Worm (Caenorhabditis elegans): Measurements from ENCODE around the gene ugt-8.

DNA sequence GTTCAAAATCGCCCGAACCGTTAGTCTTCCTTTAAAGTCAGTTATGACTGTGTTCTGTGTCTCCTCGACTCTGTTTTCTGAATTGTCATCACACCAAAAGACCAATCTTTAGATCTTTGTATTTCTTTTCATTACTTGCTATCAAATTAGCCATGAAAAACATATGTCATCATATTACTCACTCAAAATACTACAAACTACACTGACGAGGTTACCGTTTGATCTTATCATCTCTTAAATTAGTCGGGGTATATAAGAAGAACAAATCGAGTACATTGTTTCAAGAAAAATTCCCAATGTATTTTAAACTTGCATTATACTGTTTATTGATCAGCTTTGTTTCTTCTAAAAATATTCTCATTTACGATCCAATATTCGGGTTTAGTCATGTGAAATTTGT is 4.9 kb downstream of the ugt-8 start, which contains the start of gene ugt-13:
- TF ChIP-seq klf-2 (GFP tag; conservative IDR thresholded peaks at IDR 0.05) (no peak), ztf-29 (GFP tag; IDR thresholded peaks at IDR 0.05) (no peak), flt-1 (GFP tag; IDR thresholded peaks at IDR 0.05) (no peak), ztf-23 (GFP tag; IDR thresholded peaks at IDR 0.05) (no peak), med-1 (GFP tag; optimal IDR thresholded peaks at IDR 0.05; ENCODE audit: insufficient read depth) (no peak), ref-1 (GFP tag; conservative IDR thresholded peaks at IDR 0.05) (no peak), cog-1 (tag; optimal IDR thresholded peaks at IDR 0.05) (no peak)
